Fruit fly (Drosophila melanogaster) whole organism, embryonic: ENCODE data around the gene RpS3.
A peak's percentile ranks its signal among the peaks of the same experiment; 100 is the strongest.

Experiments used
- BtbVII ChIP-seq: fragments of 200-800 bp; sonication (Bioruptor generic); optimal IDR thresholded peaks from 3 replicates; lab custom pipeline; 2017; ENCODE audit warnings: missing biosample characterization, mild to moderate bottlenecking, missing genetic modification characterization
- CG10147 ChIP-seq: fragments of 200-800 bp; sonication (Bioruptor generic); optimal IDR thresholded peaks from 2 replicates; lab custom pipeline; 2019; ENCODE audit warnings: missing biosample characterization, mild to moderate bottlenecking, missing genetic modification characterization, moderate library complexity
- CG11398 ChIP-seq: fragments of 200-800 bp; sonication (Bioruptor generic); optimal IDR thresholded peaks from 2 replicates; lab custom pipeline; 2016; ENCODE audit warnings: missing biosample characterization, missing genetic modification characterization
- CG11504 ChIP-seq: fragments of 200-800 bp; sonication (Bioruptor generic); optimal IDR thresholded peaks from 3 replicates; lab custom pipeline; 2019; ENCODE audit warnings: missing biosample characterization, mild to moderate bottlenecking, missing genetic modification characterization, moderate library complexity
- CG12219 ChIP-seq: fragments of 200-800 bp; sonication (Bioruptor generic); optimal IDR thresholded peaks from 3 replicates; lab custom pipeline; 2018; ENCODE audit warnings: missing biosample characterization, mild to moderate bottlenecking, missing genetic modification characterization
- CG12299 ChIP-seq: fragments of 200-800 bp; sonication (Bioruptor generic); optimal IDR thresholded peaks from 2 replicates; lab custom pipeline; 2018; ENCODE audit warnings: missing biosample characterization, mild to moderate bottlenecking, missing genetic modification characterization
- CG13296 ChIP-seq: fragments of 200-800 bp; sonication (Bioruptor generic); optimal IDR thresholded peaks from 3 replicates; lab custom pipeline; 2018; ENCODE audit warnings: missing biosample characterization, mild to moderate bottlenecking, missing genetic modification characterization
- CG13424 ChIP-seq: fragments of 200-800 bp; sonication (Bioruptor generic); optimal IDR thresholded peaks from 2 replicates; lab custom pipeline; 2019; ENCODE audit warnings: missing biosample characterization, mild to moderate bottlenecking, missing genetic modification characterization, moderate library complexity
- CG15696 ChIP-seq: fragments of 200-800 bp; sonication (Bioruptor generic); optimal IDR thresholded peaks from 2 replicates; lab custom pipeline; 2019; ENCODE audit warnings: missing biosample characterization, mild to moderate bottlenecking, missing genetic modification characterization, moderate library complexity
- CG16863 ChIP-seq: fragments of 200-800 bp; sonication (Bioruptor generic); optimal IDR thresholded peaks from 3 replicates; lab custom pipeline; 2016; ENCODE audit warnings: missing biosample characterization, missing genetic modification characterization
- CG32532 ChIP-seq: fragments of 200-800 bp; sonication (Bioruptor generic); IDR thresholded peaks from 2 replicates; pipeline ENCODE4 v1.3.6; 2022; ENCODE audit warnings: missing biosample characterization, missing genetic modification characterization
- CG3995 ChIP-seq: fragments of 200-800 bp; sonication (Bioruptor generic); optimal IDR thresholded peaks from 3 replicates; lab custom pipeline; 2016; ENCODE audit warnings: missing biosample characterization, missing genetic modification characterization
- CG4617 ChIP-seq: fragments of 200-800 bp; sonication (Bioruptor generic); optimal IDR thresholded peaks from 3 replicates; lab custom pipeline; 2016; ENCODE audit warnings: missing biosample characterization, missing genetic modification characterization, borderline replicate concordance
- CG4820 ChIP-seq: fragments of 200-800 bp; sonication (Bioruptor generic); optimal IDR thresholded peaks from 3 replicates; lab custom pipeline; 2016; ENCODE audit warnings: missing biosample characterization, missing genetic modification characterization
- CG5953 ChIP-seq: fragments of 200-800 bp; sonication (Bioruptor generic); IDR thresholded peaks from 2 replicates; pipeline ENCODE4 v1.3.6; 2022; ENCODE audit warnings: missing biosample characterization, missing genetic modification characterization
- CG8765 ChIP-seq: fragments of 200-800 bp; sonication (Bioruptor generic); IDR thresholded peaks from 2 replicates; pipeline ENCODE4 v1.3.6; 2022; ENCODE audit warnings: missing biosample characterization, missing genetic modification characterization
- CG8944 ChIP-seq: fragments of 200-800 bp; sonication (Bioruptor generic); optimal IDR thresholded peaks from 3 replicates; lab custom pipeline; 2016; ENCODE audit warnings: missing biosample characterization, missing genetic modification characterization
- Dbx ChIP-seq: fragments of 200-800 bp; sonication (Bioruptor generic); IDR thresholded peaks from 3 replicates; pipeline ENCODE4 v1.3.6; 2022; ENCODE audit warnings: missing biosample characterization, missing genetic modification characterization
- Dfd ChIP-seq, 2 experiments: fragments of >200 bp; optimal IDR thresholded peaks; 2 replicates each; lab custom pipeline; 2017; ENCODE audit warnings: missing biosample characterization in 2 of 2, missing genetic modification characterization in 2 of 2
- E2f1 ChIP-seq: fragments of 200-800 bp; sonication (Bioruptor generic); IDR thresholded peaks from 2 replicates; pipeline ENCODE4 v1.3.6; 2022; ENCODE audit warnings: missing biosample characterization, missing genetic modification characterization
- Ets97D ChIP-seq: fragments of 200-800 bp; sonication (Bioruptor generic); optimal IDR thresholded peaks from 3 replicates; lab custom pipeline; 2016; ENCODE audit warnings: missing biosample characterization, missing genetic modification characterization
- Gsc ChIP-seq: fragments of 200-800 bp; sonication (Bioruptor generic); IDR thresholded peaks from 2 replicates; pipeline ENCODE4 v1.3.6; 2022; ENCODE audit warnings: missing biosample characterization, missing genetic modification characterization
- Hr3 ChIP-seq: fragments of 200-800 bp; sonication (Bioruptor generic); optimal IDR thresholded peaks from 3 replicates; lab custom pipeline; 2016; ENCODE audit warnings: missing biosample characterization, missing genetic modification characterization
- Med ChIP-seq: fragments of 200-800 bp; sonication (Bioruptor generic); peaks from one replicate; lab custom pipeline; 2016; ENCODE audit warnings: missing biosample characterization, missing genetic modification characterization, mild to moderate bottlenecking, inconsistent platforms, moderate library complexity
- NfI ChIP-seq: fragments of 200-800 bp; sonication (Bioruptor generic); optimal IDR thresholded peaks from 3 replicates; lab custom pipeline; 2018; ENCODE audit warnings: missing biosample characterization, mild to moderate bottlenecking, missing genetic modification characterization, moderate library complexity
- Oaz ChIP-seq: fragments of 200-800 bp; sonication (Bioruptor generic); IDR thresholded peaks from 2 replicates; pipeline ENCODE4 v1.3.6; 2022; ENCODE audit warnings: missing biosample characterization, missing genetic modification characterization
- Optix ChIP-seq: fragments of 200-800 bp; sonication (Bioruptor generic); IDR thresholded peaks from 3 replicates; pipeline ENCODE4 v1.3.6; 2022; ENCODE audit warnings: missing biosample characterization, missing genetic modification characterization
- Side ChIP-seq: fragments of 200-800 bp; sonication (Bioruptor generic); optimal IDR thresholded peaks from 2 replicates; lab custom pipeline; 2016; ENCODE audit warnings: missing biosample characterization, missing genetic modification characterization
- Sox100B ChIP-seq: fragments of 200-800 bp; sonication (Bioruptor generic); optimal IDR thresholded peaks from 3 replicates; lab custom pipeline; 2018; ENCODE audit warnings: missing biosample characterization, mild to moderate bottlenecking, missing genetic modification characterization
- Taf1 ChIP-seq: fragments of 200-800 bp; sonication (Bioruptor generic); IDR thresholded peaks from 2 replicates; pipeline ENCODE4 v1.3.6; 2022; ENCODE audit warnings: missing biosample characterization, missing genetic modification characterization
- Xrp1 ChIP-seq: fragments of 200-800 bp; sonication (Bioruptor generic); IDR thresholded peaks from 2 replicates; pipeline ENCODE4 v1.3.6; 2022; ENCODE audit warnings: missing biosample characterization, missing genetic modification characterization
- al ChIP-seq: fragments of 200-800 bp; sonication (Bioruptor generic); IDR thresholded peaks from 2 replicates; pipeline ENCODE4 v1.3.6; 2022; ENCODE audit warnings: missing biosample characterization, missing genetic modification characterization
- amos ChIP-seq: fragments of 200-800 bp; sonication (Bioruptor generic); IDR thresholded peaks from 2 replicates; pipeline ENCODE4 v1.3.6; 2022; ENCODE audit warnings: missing biosample characterization, missing genetic modification characterization; ENCODE audit not compliant: partially characterized antibody
- chif ChIP-seq, 2 experiments: fragments of 200-800 bp; sonication (Bioruptor generic); optimal IDR thresholded peaks; 3 replicates each; lab custom pipeline; 2016; ENCODE audit warnings: missing biosample characterization in 2 of 2, missing genetic modification characterization in 2 of 2
- corto ChIP-seq: fragments of 200-800 bp; sonication (Bioruptor generic); optimal IDR thresholded peaks from 2 replicates; lab custom pipeline; 2016; ENCODE audit warnings: missing biosample characterization, mild to moderate bottlenecking, missing genetic modification characterization, moderate library complexity
- disco-r ChIP-seq: fragments of 200-800 bp; sonication (Bioruptor generic); optimal IDR thresholded peaks from 2 replicates; lab custom pipeline; 2016; ENCODE audit warnings: missing biosample characterization, missing genetic modification characterization
- ems ChIP-seq: fragments of 200-800 bp; sonication (Bioruptor generic); optimal IDR thresholded peaks from 3 replicates; lab custom pipeline; 2016; ENCODE audit warnings: missing biosample characterization, missing genetic modification characterization
- gcm ChIP-seq: fragments of 200-800 bp; sonication (Bioruptor generic); optimal IDR thresholded peaks from 2 replicates; lab custom pipeline; 2019; ENCODE audit warnings: missing biosample characterization, mild to moderate bottlenecking, missing genetic modification characterization, moderate library complexity
- gem ChIP-seq: fragments of 200-800 bp; sonication (Bioruptor generic); optimal IDR thresholded peaks from 2 replicates; lab custom pipeline; 2019; ENCODE audit warnings: missing biosample characterization, mild to moderate bottlenecking, missing genetic modification characterization, moderate library complexity
- gfzf ChIP-seq: fragments of 200-800 bp; sonication (Bioruptor generic); optimal IDR thresholded peaks from 2 replicates; lab custom pipeline; 2016; ENCODE audit warnings: missing biosample characterization, mild to moderate bottlenecking, missing genetic modification characterization, moderate library complexity
- lab ChIP-seq: fragments of 200-800 bp; sonication (Bioruptor generic); optimal IDR thresholded peaks from 3 replicates; lab custom pipeline; 2017; ENCODE audit warnings: missing biosample characterization, missing genetic modification characterization, mild to moderate bottlenecking, moderate library complexity, missing genetic modification reagents
- luna ChIP-seq: fragments of 200-800 bp; sonication (Bioruptor generic); optimal IDR thresholded peaks from 2 replicates; lab custom pipeline; 2016; ENCODE audit warnings: missing biosample characterization, missing genetic modification characterization
- peb ChIP-seq: fragments of 200-800 bp; sonication (Bioruptor generic); IDR thresholded peaks from 2 replicates; pipeline ENCODE4 v1.3.6; 2022; ENCODE audit warnings: missing biosample characterization, missing genetic modification characterization
- pnt ChIP-seq: fragments of 200-800 bp; sonication (Bioruptor generic); optimal IDR thresholded peaks from 3 replicates; lab custom pipeline; 2016; ENCODE audit warnings: missing biosample characterization, missing genetic modification characterization
- prd ChIP-seq, 3 experiments: fragments of >200 bp in 2 of 3; fragments of 200-800 bp in 1 of 3; sonication (Bioruptor generic) in 1 of 3; optimal IDR thresholded peaks in 2 of 3; IDR thresholded peaks in 1 of 3; 2 replicates in 2 of 3; 3 replicates in 1 of 3; pipeline versions ENCODE4 v1.3.6 to Lab custom; 2017 to 2022; ENCODE audit warnings: missing biosample characterization in 1 of 3, missing genetic modification characterization in 1 of 3
- pum ChIP-seq: fragments of 200-800 bp; sonication (Bioruptor generic); optimal IDR thresholded peaks from 2 replicates; lab custom pipeline; 2016; ENCODE audit warnings: missing biosample characterization, missing genetic modification characterization
- ranshi ChIP-seq: fragments of 200-800 bp; sonication (Bioruptor generic); IDR thresholded peaks from 2 replicates; pipeline ENCODE4 v1.3.6; 2022; ENCODE audit warnings: missing biosample characterization, missing genetic modification characterization
- schlank ChIP-seq: fragments of 200-800 bp; sonication (Bioruptor generic); optimal IDR thresholded peaks from 2 replicates; lab custom pipeline; 2018; ENCODE audit warnings: missing biosample characterization, mild to moderate bottlenecking, missing genetic modification characterization
- sqz ChIP-seq: fragments of 200-800 bp; sonication (Bioruptor generic); optimal IDR thresholded peaks from 3 replicates; lab custom pipeline; 2018; ENCODE audit warnings: missing biosample characterization, mild to moderate bottlenecking, missing genetic modification characterization
- zen ChIP-seq: fragments of 200-800 bp; sonication (Bioruptor generic); optimal IDR thresholded peaks from 3 replicates; lab custom pipeline; 2018; ENCODE audit warnings: missing biosample characterization, mild to moderate bottlenecking, missing genetic modification characterization, moderate library complexity

RpS3 gene

DNA sequence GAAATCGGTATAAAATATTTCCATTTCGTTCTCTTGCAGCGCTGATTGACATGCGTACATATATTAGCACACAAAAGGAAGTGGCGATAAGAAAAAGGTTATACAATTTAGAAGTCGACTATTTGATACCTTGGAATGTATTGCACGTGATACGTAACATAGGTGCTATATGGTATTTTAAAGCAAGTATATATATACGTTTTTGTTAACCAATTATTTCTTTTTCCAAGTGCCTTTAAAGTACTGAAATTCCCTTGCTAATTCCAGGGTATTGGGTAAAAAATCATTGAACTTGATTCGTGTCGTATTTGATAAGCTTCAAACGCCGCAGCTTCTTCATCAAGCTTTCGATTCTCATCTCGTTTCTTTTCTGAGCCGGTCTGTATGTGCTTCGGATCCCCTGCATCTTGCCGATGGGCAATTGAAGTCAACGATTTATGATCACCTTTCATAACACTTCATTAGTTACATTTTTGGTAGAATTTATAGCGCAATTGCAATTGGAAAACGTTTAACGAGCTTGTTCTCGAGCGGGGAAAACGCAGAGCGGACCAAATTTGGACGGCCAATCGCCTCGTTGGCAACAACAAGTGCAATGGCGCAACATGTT lies 5.0 kb downstream of the RpS3 start, which contains the start of gene CG4408 (continued):
- TF ChIP-seq CG10147 (GFP tag; lab: Kevin White, UChicago) (no peak), E2f1 (GFP tag; lab: Robert Waterston, UW) (0 out of 2 replicates have a peak, but pooled peaks have one; percentile 16), schlank (tag; lab: Kevin White, UChicago) (no peak), Optix (GFP tag; lab: Robert Waterston, UW) (no peak), CG4617 (no peak), BtbVII (no peak), corto (GFP tag; lab: Kevin White, UChicago) (no peak), prd (optimal IDR thresholded peaks at IDR 0.05; lab: Kevin White, UChicago) (no peak), prd (GFP tag; IDR thresholded peaks at IDR 0.05; lab: Robert Waterston, UW) (peak; percentile 65; the same call in 2 of the 3 replicates), Side (no peak), CG11504 (tag; lab: Kevin White, UChicago) (peak; percentile 72), gcm (GFP tag; lab: Kevin White, UChicago) (no peak), CG15696 (tag; lab: Kevin White, UChicago) (peak; percentile 0), Hr3 (no peak), CG16863 (GFP tag; lab: Kevin White, UChicago) (no peak), al (GFP tag; lab: Robert Waterston, UW) (peak; percentile 18; the same call in 1 of the 2 replicates), gem (tag; lab: Kevin White, UChicago) (peak; percentile 59), CG13296 (GFP tag; lab: Kevin White, UChicago) (peak; percentile 32), chif (GFP tag; optimal IDR thresholded peaks at IDR 0.05; lab: Kevin White, UChicago) (peak in 1 of 2 experiments; percentile 27), Ets97D (no peak), CG32532 (GFP tag; lab: Robert Waterston, UW) (peak; percentile 67; the same call in 1 of the 2 replicates), sqz (no peak), CG11398 (GFP tag; lab: Kevin White, UChicago) (no peak), ranshi (GFP tag; lab: Robert Waterston, UW) (no peak; the same call in 1 of the 2 replicates), Taf1 (no peak; the same call in 1 of the 2 replicates), ems (GFP tag; lab: Kevin White, UChicago) (no peak), amos (GFP tag; lab: Robert Waterston, UW) (no peak), Med (peak; percentile 84), CG4820 (no peak), Dfd (GFP tag; optimal IDR thresholded peaks at IDR 0.05; lab: Kevin White, UChicago) (no peak), Gsc (GFP tag; lab: Robert Waterston, UW) (no peak), Xrp1 (GFP tag; lab: Robert Waterston, UW) (peak; percentile 60), luna (no peak), Sox100B (no peak), CG8944 (no peak), NfI (GFP tag; lab: Kevin White, UChicago) (no peak), pum (GFP tag; lab: Kevin White, UChicago) (no peak), CG12299 (tag; lab: Kevin White, UChicago) (no peak), CG5953 (GFP tag; lab: Robert Waterston, UW) (no peak), gfzf (no peak), pnt (GFP tag; lab: Kevin White, UChicago) (peak; percentile 33), CG3995 (GFP tag; lab: Kevin White, UChicago) (no peak), Oaz (GFP tag; lab: Robert Waterston, UW) (no peak), lab (GFP tag; lab: Kevin White, UChicago) (peak; percentile 73), CG12219 (GFP tag; lab: Kevin White, UChicago) (no peak), zen (tag; lab: Kevin White, UChicago) (peak; percentile 12), CG13424 (tag; lab: Kevin White, UChicago) (peak; percentile 19), disco-r (GFP tag; lab: Kevin White, UChicago) (no peak), Dbx (GFP tag; lab: Robert Waterston, UW) (no peak), peb (no peak), CG8765 (0 out of 2 replicates have a peak, but pooled peaks have one; percentile 6)
